Worm (Caenorhabditis elegans): ENCODE data around the gene F48G7.9.

DNA sequence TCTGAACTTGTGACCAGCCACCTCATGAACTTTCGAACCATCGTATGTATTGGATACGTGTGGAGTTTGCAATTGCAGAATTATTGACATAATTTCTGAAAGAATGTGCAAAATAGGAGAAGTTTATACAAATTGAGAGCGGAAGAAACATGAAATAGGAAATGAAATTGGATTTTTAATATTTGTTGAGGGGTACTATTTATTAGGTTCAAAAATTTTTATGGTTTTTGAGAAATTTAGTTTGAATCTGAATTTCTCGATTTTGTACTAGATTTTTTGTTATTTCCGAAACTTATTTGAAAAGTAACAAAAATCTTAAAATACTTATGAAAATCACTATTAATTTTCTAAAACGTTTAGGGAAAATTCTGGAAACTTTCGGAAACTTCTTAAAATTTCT lies at the start of gene F48G7.9:
- TF ChIP-seq mdl-1 (tag; optimal IDR thresholded peaks at IDR 0.05) (no peak), unc-62 (GFP tag; optimal IDR thresholded peaks at IDR 0.05) (no peak), ztf-11 (tag; optimal IDR thresholded peaks at IDR 0.05) (no peak), blmp-1 (tag; optimal IDR thresholded peaks at IDR 0.05; ENCODE audit: insufficient read depth) (no peak), skn-1 (tag; optimal IDR thresholded peaks at IDR 0.05) (no peak), nhr-12 (tag; optimal IDR thresholded peaks at IDR 0.05) (no peak), mab-5 (tag; optimal IDR thresholded peaks at IDR 0.05) (no peak), nhr-10 (tag; optimal IDR thresholded peaks at IDR 0.05) (no peak), unc-55 (GFP tag; optimal IDR thresholded peaks at IDR 0.05) (no peak), unc-39 (tag; optimal IDR thresholded peaks at IDR 0.05) (no peak), elt-3 (tag; optimal IDR thresholded peaks at IDR 0.05) (no peak), lin-39 (tag; optimal IDR thresholded peaks at IDR 0.05) (no peak), ztf-1 (GFP tag; conservative IDR thresholded peaks at IDR 0.05) (no peak)

Measured in whole organism, L2 larva.